Worm (Caenorhabditis elegans): Measurements from ENCODE around the gene btb-4.

Gene btb-4

DNA sequence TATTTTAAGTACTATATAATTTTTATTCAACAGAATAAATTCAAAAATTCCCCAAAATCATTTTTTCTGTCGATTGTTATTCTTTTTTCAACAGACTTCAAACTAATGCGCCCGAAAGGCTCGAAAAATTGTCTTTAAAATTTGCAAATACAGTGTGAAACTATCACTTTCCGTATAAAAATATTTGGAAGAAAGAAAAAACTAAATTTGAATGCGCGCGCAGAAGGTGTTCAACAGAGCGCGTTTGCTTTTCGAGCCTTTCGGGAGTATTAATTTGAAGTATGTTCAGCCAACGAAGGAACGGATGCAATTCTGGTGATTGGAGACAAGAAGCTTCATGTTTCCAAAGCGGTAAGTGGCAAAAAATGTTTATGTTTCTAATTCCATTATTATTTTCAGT is at the start of gene btb-4:
TSS of gene btb-4 (plus strand) at position 35 of the 400 bp plus-strand sequence.
- TF ChIP-seq aha-1 (tag) (peak; percentile 3), dpl-1 (GFP tag; optimal IDR thresholded peaks at IDR 0.05) (peak; percentile 24), lin-38 (GFP tag; IDR thresholded peaks at IDR 0.05) (peak; percentile 68)

DNA sequence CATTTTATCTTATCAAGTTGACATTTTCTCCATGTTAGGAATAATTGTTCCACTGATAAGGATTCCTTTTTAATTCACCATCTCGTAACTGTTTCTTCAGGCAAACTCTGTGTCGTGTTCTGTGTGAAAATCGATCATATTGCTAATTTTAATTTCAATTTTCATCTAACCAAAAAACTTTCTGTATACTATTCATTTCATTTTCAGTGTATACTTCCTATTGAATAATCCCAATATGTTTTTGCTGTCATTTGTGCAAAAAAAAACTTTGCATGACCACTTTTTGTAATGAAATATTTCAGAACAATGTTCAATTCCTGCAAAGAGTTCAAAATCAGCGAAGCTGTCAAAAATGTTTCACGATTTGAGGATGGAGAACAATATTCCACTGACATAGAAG is 45.1 kb upstream of the btb-4 start, which contains the start of gene Y16E11A.4:
TSS of gene Y16E11A.4 (plus strand) at position 301 of the 400 bp plus-strand sequence.
- TF ChIP-seq pqm-1 (tag; optimal IDR thresholded peaks at IDR 0.05) (peak; percentile 27), snpc-4 (tag; optimal IDR thresholded peaks at IDR 0.05) (no peak)

ce11 chrII:1989010-1989409 is 43.1 kb upstream of the btb-4 start, which contains the start of gene math-44:
TSS of gene math-44 (plus strand) at chrII:1989310.
- TF ChIP-seq spr-3 (GFP tag; optimal IDR thresholded peaks at IDR 0.05) (no peak), nhr-28 (tag; optimal IDR thresholded peaks at IDR 0.05) (peak; percentile 2)

- TF ChIP-seq daf-16 (GFP tag; optimal IDR thresholded peaks at IDR 0.05): no peak
- TF ChIP-seq daf-16 (tag; optimal IDR thresholded peaks at IDR 0.05): peak; percentile 71
- peak; percentile 6 for TF ChIP-seq nhr-28 (tag; optimal IDR thresholded peaks at IDR 0.05)
- TF ChIP-seq pqm-1 (tag; optimal IDR thresholded peaks at IDR 0.05): peak; percentile 38
- TF ChIP-seq fkh-10 (GFP tag; optimal IDR thresholded peaks at IDR 0.05): no peak
These were observed 38.4 kb upstream of the btb-4 start, which contains the start of gene math-21 for ce11 chrII:1993738-1994137. TSS of gene math-21 (plus strand) at chrII:1994038.

DNA sequence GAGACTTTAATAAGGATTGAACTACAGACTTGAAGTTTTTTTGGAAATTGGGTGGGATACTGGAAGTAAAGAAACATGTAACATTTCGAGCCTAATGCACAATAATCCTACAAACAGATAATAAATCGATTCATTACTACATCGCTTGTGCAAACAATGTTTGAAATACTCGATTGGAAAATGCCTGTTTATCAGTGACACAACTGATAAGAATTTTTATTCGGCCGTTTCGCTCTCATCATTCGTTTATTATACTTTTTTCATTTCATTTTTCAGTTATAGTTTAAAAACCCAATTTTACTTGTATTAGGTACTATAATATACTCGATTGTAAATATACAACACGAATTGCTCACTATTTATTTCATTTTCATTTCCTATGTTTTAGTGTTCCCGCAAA is 36.4 kb upstream of the btb-4 start:
- TF ChIP-seq spr-3 (GFP tag; optimal IDR thresholded peaks at IDR 0.05) (no peak), egl-27 (tag; optimal IDR thresholded peaks at IDR 0.05) (no peak), F44E2.7 (GFP tag; IDR thresholded peaks at IDR 0.05) (no peak), lim-7 (GFP tag; IDR thresholded peaks at IDR 0.05) (no peak), zfp-3 (GFP tag; conservative IDR thresholded peaks at IDR 0.05) (no peak), nhr-28 (tag; optimal IDR thresholded peaks at IDR 0.05) (peak; percentile 74), Y5F2A.4 (GFP tag; optimal IDR thresholded peaks at IDR 0.05) (no peak), hif-1 (tag; optimal IDR thresholded peaks at IDR 0.05) (no peak), mdl-1 (tag; optimal IDR thresholded peaks at IDR 0.05) (no peak), mdt-29 (GFP tag; IDR thresholded peaks at IDR 0.05) (no peak), hlh-11 (tag; optimal IDR thresholded peaks at IDR 0.05) (peak; percentile 15), vab-7 (GFP tag; IDR thresholded peaks at IDR 0.05) (no peak), fkh-10 (GFP tag; optimal IDR thresholded peaks at IDR 0.05) (no peak), nhr-77 (tag; optimal IDR thresholded peaks at IDR 0.05) (no peak), ztf-11 (tag; optimal IDR thresholded peaks at IDR 0.05) (no peak), sdz-12 (GFP tag; optimal IDR thresholded peaks at IDR 0.05) (no peak), T26A8.4 (GFP tag; IDR thresholded peaks at IDR 0.05) (no peak), ztf-7 (tag; optimal IDR thresholded peaks at IDR 0.05) (no peak), ama-1 (optimal IDR thresholded peaks at IDR 0.05) (no peak), nhr-10 (tag; optimal IDR thresholded peaks at IDR 0.05) (no peak), ZK337.2 (GFP tag; IDR thresholded peaks at IDR 0.05) (no peak), lin-13 (GFP tag; optimal IDR thresholded peaks at IDR 0.05) (no peak), fos-1 (tag; optimal IDR thresholded peaks at IDR 0.05) (no peak), daf-16 (GFP tag; optimal IDR thresholded peaks at IDR 0.05) (no peak), daf-16 (tag; optimal IDR thresholded peaks at IDR 0.05) (peak; percentile 84), php-3 (GFP tag; IDR thresholded peaks at IDR 0.05) (peak; percentile 45; the same call in 1 of the 2 replicates), dmd-6 (GFP tag; IDR thresholded peaks at IDR 0.05) (no peak; the same call in 1 of the 2 replicates), unc-62 (GFP tag; optimal IDR thresholded peaks at IDR 0.05 in 1 of 2) (peak in 1 of 2 experiments; percentile 13), unc-62 (tag; optimal IDR thresholded peaks at IDR 0.05) (no peak), nhr-102 (tag; optimal IDR thresholded peaks at IDR 0.05) (no peak), pqm-1 (tag; optimal IDR thresholded peaks at IDR 0.05) (peak; percentile 91), F10B5.3 (tag; optimal IDR thresholded peaks at IDR 0.05) (no peak), Y75B8A.6 (GFP tag; IDR thresholded peaks at IDR 0.05) (no peak), D1046.2 (GFP tag; IDR thresholded peaks at IDR 0.05) (no peak), ceh-28 (tag; optimal IDR thresholded peaks at IDR 0.05) (no peak)
